Fruit fly (Drosophila melanogaster): ENCODE data around the gene CG43082.

CG43082 gene

dm6 chr3L:15647712-15648621 is 13.7 kb upstream of the CG43082 start, which contains the start of the genes comm3 and CG43083:
Gene comm3, minus strand, starts transcription at chr3L:15647762.
Gene CG43083, plus strand, starts transcription at chr3L:15648571.
- TF ChIP-seq Chrac-16 (GFP tag; optimal IDR thresholded peaks at IDR 0.05) (no peak), gem (tag; optimal IDR thresholded peaks at IDR 0.05) (no peak), CG6791 (GFP tag; IDR thresholded peaks at IDR 0.05; ENCODE audit: partially characterized antibody) (no peak), CG2129 (GFP tag; IDR thresholded peaks at IDR 0.05; ENCODE audit: partially characterized antibody) (no peak), CG6813 (GFP tag; optimal IDR thresholded peaks at IDR 0.05) (peak; percentile 31), ERR (GFP tag; optimal IDR thresholded peaks at IDR 0.05) (no peak), fru (optimal IDR thresholded peaks at IDR 0.05) (no peak), CG17568 (GFP tag; optimal IDR thresholded peaks at IDR 0.05) (peak; percentile 15), gro (GFP tag; optimal IDR thresholded peaks at IDR 0.05) (no peak), CG4328 (GFP tag; optimal IDR thresholded peaks at IDR 0.05) (no peak), Drgx (GFP tag; IDR thresholded peaks at IDR 0.05) (no peak), sens (GFP tag) (peak; percentile 52), Dfd (GFP tag; optimal IDR thresholded peaks at IDR 0.05) (no peak), sd (tag; optimal IDR thresholded peaks at IDR 0.05) (peak; percentile 85)

- TF ChIP-seq CG14860 (GFP tag; IDR thresholded peaks at IDR 0.05; ENCODE audit: partially characterized antibody) (no peak), sim (GFP tag; IDR thresholded peaks at IDR 0.05) (no peak), CG2875 (GFP tag; optimal IDR thresholded peaks at IDR 0.05) (no peak), CG17829 (tag; optimal IDR thresholded peaks at IDR 0.05) (no peak)
Observed at dm6 chr3L:15649561-15649960, 12.1 kb upstream of the CG43082 start, which contains the start of the genes Eig71Ea and Eig71Eb. Gene Eig71Ea, minus strand, starts transcription at chr3L:15649661. Gene Eig71Eb, plus strand, starts transcription at chr3L:15649936.

- TF ChIP-seq kah (GFP tag; optimal IDR thresholded peaks at IDR 0.05) = no peak
- TF ChIP-seq Meics (GFP tag; optimal IDR thresholded peaks at IDR 0.05) = no peak
- no peak for TF ChIP-seq CG7357 (GFP tag; IDR thresholded peaks at IDR 0.05)
- no peak for TF ChIP-seq HLH3B (GFP tag; IDR thresholded peaks at IDR 0.05)
- no peak for TF ChIP-seq CG12659 (GFP tag; optimal IDR thresholded peaks at IDR 0.05)
- no peak for TF ChIP-seq mirr (GFP tag; optimal IDR thresholded peaks at IDR 0.05)
- TF ChIP-seq Xbp1 (GFP tag; optimal IDR thresholded peaks at IDR 0.05) = no peak
- TF ChIP-seq CG7963 (GFP tag; IDR thresholded peaks at IDR 0.05; ENCODE audit: partially characterized antibody) = no peak
- no peak for TF ChIP-seq da (GFP tag; optimal IDR thresholded peaks at IDR 0.05)
- no peak for TF ChIP-seq sob (GFP tag; IDR thresholded peaks at IDR 0.05)
- TF ChIP-seq repo (GFP tag; optimal IDR thresholded peaks at IDR 0.05) = no peak
- no peak for TF ChIP-seq CG3163 (GFP tag; optimal IDR thresholded peaks at IDR 0.05)
- no peak for TF ChIP-seq HLHmδ (GFP tag; optimal IDR thresholded peaks at IDR 0.05)
- TF ChIP-seq CG6791 (GFP tag; IDR thresholded peaks at IDR 0.05; ENCODE audit: partially characterized antibody) = no peak
- no peak for TF ChIP-seq CG10979 (tag; optimal IDR thresholded peaks at IDR 0.05)
- TF ChIP-seq Ssrp (tag; optimal IDR thresholded peaks at IDR 0.05) = no peak
- no peak for TF ChIP-seq ttk (GFP tag; IDR thresholded peaks at IDR 0.05)
- TF ChIP-seq exex (tag; optimal IDR thresholded peaks at IDR 0.05) = no peak
Observed at dm6 chr3L:15650552-15650951, 11.1 kb upstream of the CG43082 start, which contains the start of gene CG43084. Gene CG43084, plus strand, starts transcription at chr3L:15650852.
